Worm (Caenorhabditis elegans): ENCODE measurements around the gene Y66D12A.13.

DNA sequence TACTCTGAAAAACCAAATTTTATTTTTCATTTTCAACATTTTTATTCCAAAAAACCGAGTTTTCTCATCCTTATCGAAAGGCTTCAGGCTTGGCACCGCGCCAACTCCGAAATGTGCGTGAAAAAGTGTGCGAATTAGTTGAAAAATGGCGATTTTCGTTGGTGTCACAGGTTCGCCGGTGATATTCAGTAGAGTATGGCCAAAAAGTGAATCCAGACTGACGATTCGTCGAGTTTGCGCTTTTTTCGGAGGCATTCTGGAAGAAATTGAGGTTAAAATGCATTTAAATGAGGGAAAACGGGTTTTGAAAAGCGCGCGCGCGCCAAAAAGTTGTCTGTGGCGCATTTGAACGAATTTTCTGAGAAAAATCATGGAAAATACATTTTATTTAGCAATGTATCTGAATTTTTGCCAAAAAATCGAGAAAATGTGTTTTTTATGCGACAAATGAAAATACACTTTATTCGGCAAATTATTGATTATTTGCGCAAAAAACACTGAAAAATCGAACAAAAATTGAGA lies 24.6 kb upstream of the Y66D12A.13 start, which contains the start of the genes Y66D12A.16 and such-1:
- TF ChIP-seq skn-1 (tag; optimal IDR thresholded peaks at IDR 0.05) = no peak
- TF ChIP-seq xbp-1 (tag; optimal IDR thresholded peaks at IDR 0.05) = no peak
- TF ChIP-seq ceh-82 (tag; optimal IDR thresholded peaks at IDR 0.05) = no peak
- no peak for TF ChIP-seq egl-27 (tag; optimal IDR thresholded peaks at IDR 0.05)
- no peak for TF ChIP-seq nhr-77 (tag; optimal IDR thresholded peaks at IDR 0.05)
- TF ChIP-seq alr-1 (tag; optimal IDR thresholded peaks at IDR 0.05; ENCODE audit: borderline replicate concordance) = no peak
- no peak for TF ChIP-seq F16B12.6 (tag; optimal IDR thresholded peaks at IDR 0.05)
- TF ChIP-seq nhr-11 (tag; optimal IDR thresholded peaks at IDR 0.05) = no peak
- no peak for TF ChIP-seq nhr-12 (tag; optimal IDR thresholded peaks at IDR 0.05)
- no peak for TF ChIP-seq pqm-1 (tag; optimal IDR thresholded peaks at IDR 0.05)
- TF ChIP-seq tbx-2 (tag; optimal IDR thresholded peaks at IDR 0.05) = no peak
- TF ChIP-seq ama-1 (optimal IDR thresholded peaks at IDR 0.05) = no peak

All from whole organism, L1 larva.